Worm (Caenorhabditis elegans) whole organism, L3 larva: ENCODE results near the gene stim-1.

ENCODE experiments used
- ama-1 ChIP-seq: fragments of 150-350 bp; optimal IDR thresholded peaks from 2 replicates; lab custom pipeline; 2018
- daf-12 ChIP-seq: fragments of 150-350 bp; optimal IDR thresholded peaks from 2 replicates; lab custom pipeline; 2014; ENCODE audit warnings: missing biosample characterization, missing genetic modification reagents, missing genetic modification characterization
- elt-2 ChIP-seq: sonication (generic microtip); optimal IDR thresholded peaks from 2 replicates; lab custom pipeline; 2016; ENCODE audit warnings: missing genetic modification reagents, mild to moderate bottlenecking, missing genetic modification characterization, missing compliant biosample characterization
- fos-1 ChIP-seq: fragments of 150-350 bp; optimal IDR thresholded peaks from 2 replicates; lab custom pipeline; 2014; ENCODE audit warnings: missing biosample characterization, missing genetic modification characterization
- lin-15B ChIP-seq: fragments of 150-350 bp; optimal IDR thresholded peaks from 2 replicates; lab custom pipeline; 2014; ENCODE audit warnings: missing biosample characterization, missing genetic modification characterization
- lin-39 ChIP-seq: fragments of 150-350 bp; optimal IDR thresholded peaks from 2 replicates; lab custom pipeline; 2018; ENCODE audit warnings: missing biosample characterization, missing genetic modification reagents, missing genetic modification characterization
- lsy-12 ChIP-seq: sonication (generic microtip); optimal IDR thresholded peaks from 2 replicates; lab custom pipeline; 2016; ENCODE audit warnings: mild to moderate bottlenecking, missing genetic modification characterization, missing compliant biosample characterization
- nhr-11 ChIP-seq: fragments of 150-350 bp; optimal IDR thresholded peaks from 2 replicates; lab custom pipeline; 2014; ENCODE audit warnings: missing biosample characterization, missing genetic modification characterization
- nhr-28 ChIP-seq: fragments of 150-350 bp; optimal IDR thresholded peaks from 2 replicates; lab custom pipeline; 2014; ENCODE audit warnings: missing biosample characterization, missing genetic modification characterization
- nhr-43 ChIP-seq: sonication (generic microtip); optimal IDR thresholded peaks from 2 replicates; lab custom pipeline; 2016; ENCODE audit warnings: mild to moderate bottlenecking, missing genetic modification characterization, missing compliant biosample characterization; ENCODE audit not compliant: poor library complexity, severe bottlenecking
- nhr-77 ChIP-seq: fragments of 150-350 bp; optimal IDR thresholded peaks from 2 replicates; lab custom pipeline; 2014; ENCODE audit warnings: missing biosample characterization, missing genetic modification characterization
- pha-4 ChIP-seq: fragments of 150-350 bp; optimal IDR thresholded peaks from 2 replicates; lab custom pipeline; 2014; ENCODE audit warnings: missing biosample characterization, missing genetic modification reagents, missing genetic modification characterization
- skn-1 ChIP-seq: fragments of 150-350 bp; optimal IDR thresholded peaks from 2 replicates; lab custom pipeline; 2014; ENCODE audit warnings: missing biosample characterization, missing genetic modification characterization
- unc-39 ChIP-seq: sonication (generic microtip); optimal IDR thresholded peaks from 4 replicates; lab custom pipeline; 2017; ENCODE audit warnings: missing biosample characterization, missing genetic modification characterization

- TF ChIP-seq elt-2 (tag; lab: Kevin White, UChicago) (no peak), nhr-43 (tag; lab: Kevin White, UChicago) (no peak), daf-12 (tag; lab: Kevin White, UChicago) (no peak), nhr-11 (no peak), pha-4 (tag; lab: Kevin White, UChicago) (no peak), nhr-28 (no peak), lin-39 (no peak), nhr-77 (tag; lab: Kevin White, UChicago) (no peak), lsy-12 (tag; lab: Kevin White, UChicago) (no peak), fos-1 (no peak), ama-1 (lab: Kevin White, UChicago) (no peak), lin-15B (tag; lab: Kevin White, UChicago) (no peak), unc-39 (no peak), skn-1 (tag; lab: Kevin White, UChicago) (no peak)
Measured at ce11 chrIII:382470-382869, 36.1 kb downstream of the stim-1 start, which contains the start of gene K10F12.7.
